Worm (Caenorhabditis elegans) whole organism, mixed stage, embryonic: ENCODE measurements around the gene fbxb-33.

ENCODE experiments used
- M03D4.4 ChIP-seq: sonication (generic microtip); optimal IDR thresholded peaks from 2 replicates; lab custom pipeline; 2017; ENCODE audit warnings: mild to moderate bottlenecking, missing genetic modification characterization, missing compliant biosample characterization
- bed-3 ChIP-seq: fragments of 200-800 bp; sonication (Bioruptor generic); optimal IDR thresholded peaks from 3 replicates; lab custom pipeline; 2018; ENCODE audit warnings: mild to moderate bottlenecking, missing genetic modification characterization, moderate library complexity, missing compliant biosample characterization
- blmp-1 ChIP-seq: fragments of 150-350 bp; optimal IDR thresholded peaks from 2 replicates; lab custom pipeline; 2014; ENCODE audit warnings: missing biosample characterization, missing genetic modification characterization
- ceh-43 ChIP-seq: fragments of 200-800 bp; sonication (Bioruptor generic); optimal IDR thresholded peaks from 2 replicates; lab custom pipeline; 2018; ENCODE audit warnings: mild to moderate bottlenecking, missing genetic modification characterization, moderate library complexity, missing compliant biosample characterization
- ceh-83 ChIP-seq: fragments of 200-800 bp; sonication (Bioruptor generic); optimal IDR thresholded peaks from 2 replicates; lab custom pipeline; 2018; ENCODE audit warnings: mild to moderate bottlenecking, missing genetic modification characterization, missing compliant biosample characterization
- ces-1 ChIP-seq: fragments of 150-350 bp; optimal IDR thresholded peaks from 2 replicates; lab custom pipeline; 2014; ENCODE audit warnings: missing biosample characterization, missing genetic modification reagents, missing genetic modification characterization
- cnd-1 ChIP-seq: fragments of 200-800 bp; sonication (Bioruptor generic); optimal IDR thresholded peaks from 2 replicates; lab custom pipeline; 2018; ENCODE audit warnings: mild to moderate bottlenecking, missing genetic modification characterization, missing compliant biosample characterization
- drap-1 ChIP-seq: fragments of 200-800 bp; sonication (Bioruptor generic); optimal IDR thresholded peaks from 3 replicates; lab custom pipeline; 2018; ENCODE audit warnings: mild to moderate bottlenecking, missing genetic modification characterization, missing compliant biosample characterization
- elt-1 ChIP-seq: sonication (generic microtip); optimal IDR thresholded peaks from 2 replicates; lab custom pipeline; 2017; ENCODE audit warnings: missing genetic modification characterization, mild to moderate bottlenecking, missing compliant biosample characterization, antibody characterized with exemption, moderate library complexity, borderline replicate concordance; ENCODE audit not compliant: insufficient read depth
- elt-3 ChIP-seq: fragments of 150-350 bp; optimal IDR thresholded peaks from 2 replicates; lab custom pipeline; 2014; ENCODE audit warnings: missing biosample characterization, missing genetic modification characterization
- flh-1 ChIP-seq: fragments of 200-800 bp; sonication (Bioruptor generic); optimal IDR thresholded peaks from 2 replicates; lab custom pipeline; 2018; ENCODE audit warnings: mild to moderate bottlenecking, missing genetic modification characterization, moderate library complexity, missing compliant biosample characterization
- ham-2 ChIP-seq: fragments of 200-800 bp; sonication (Bioruptor generic); optimal IDR thresholded peaks from 2 replicates; lab custom pipeline; 2018; ENCODE audit warnings: mild to moderate bottlenecking, missing genetic modification characterization, missing compliant biosample characterization
- hlh-1 ChIP-seq: fragments of 150-350 bp; optimal IDR thresholded peaks from 2 replicates; lab custom pipeline; 2014; ENCODE audit warnings: missing biosample characterization, missing genetic modification reagents, missing genetic modification characterization
- lin-13 ChIP-seq: fragments of 150-350 bp; optimal IDR thresholded peaks from 2 replicates; lab custom pipeline; 2014; ENCODE audit warnings: missing biosample characterization, missing genetic modification characterization
- lin-32 ChIP-seq: fragments of 200-800 bp; sonication (Bioruptor generic); optimal IDR thresholded peaks from 2 replicates; lab custom pipeline; 2018; ENCODE audit warnings: mild to moderate bottlenecking, missing genetic modification characterization, missing compliant biosample characterization
- lsy-2 ChIP-seq: fragments of 150-350 bp; optimal IDR thresholded peaks from 2 replicates; lab custom pipeline; 2014; ENCODE audit warnings: missing biosample characterization, missing genetic modification characterization
- mab-5 ChIP-seq: fragments of 150-350 bp; optimal IDR thresholded peaks from 2 replicates; lab custom pipeline; 2014; ENCODE audit warnings: missing biosample characterization, missing genetic modification characterization
- mep-1 ChIP-seq: fragments of 150-350 bp; optimal IDR thresholded peaks from 2 replicates; lab custom pipeline; 2017; ENCODE audit warnings: missing biosample characterization, missing genetic modification reagents, missing genetic modification characterization, inconsistent platforms
- nhr-12 ChIP-seq: fragments of 150-350 bp; optimal IDR thresholded peaks from 2 replicates; lab custom pipeline; 2014; ENCODE audit warnings: missing biosample characterization, missing genetic modification characterization
- nhr-2 ChIP-seq: fragments of 150-350 bp; optimal IDR thresholded peaks from 2 replicates; lab custom pipeline; 2014; ENCODE audit warnings: missing biosample characterization, missing genetic modification characterization
- nhr-237 ChIP-seq: fragments of 150-350 bp; optimal IDR thresholded peaks from 2 replicates; lab custom pipeline; 2014; ENCODE audit warnings: missing biosample characterization, missing genetic modification characterization
- nhr-28 ChIP-seq: fragments of 150-350 bp; optimal IDR thresholded peaks from 2 replicates; lab custom pipeline; 2014; ENCODE audit warnings: missing biosample characterization, missing genetic modification characterization
- nhr-76 ChIP-seq: sonication (generic microtip); optimal IDR thresholded peaks from 2 replicates; lab custom pipeline; 2017; ENCODE audit warnings: missing biosample characterization, missing genetic modification characterization
- pha-4 ChIP-seq: fragments of 150-350 bp; optimal IDR thresholded peaks from 2 replicates; lab custom pipeline; 2018; ENCODE audit warnings: missing biosample characterization, missing genetic modification reagents, missing genetic modification characterization
- sem-2 ChIP-seq: fragments of 200-800 bp; sonication (Bioruptor generic); optimal IDR thresholded peaks from 2 replicates; lab custom pipeline; 2018; ENCODE audit warnings: mild to moderate bottlenecking, missing genetic modification characterization, missing compliant biosample characterization
- snpc-4 ChIP-seq: fragments of 150-350 bp; optimal IDR thresholded peaks from 2 replicates; lab custom pipeline; 2014; ENCODE audit warnings: missing biosample characterization, missing genetic modification characterization
- sptf-1 ChIP-seq: sonication (generic microtip); optimal IDR thresholded peaks from 2 replicates; lab custom pipeline; 2017; ENCODE audit warnings: mild to moderate bottlenecking, missing genetic modification characterization, moderate library complexity, missing compliant biosample characterization
- unc-120 ChIP-seq: sonication (generic microtip); optimal IDR thresholded peaks from 2 replicates; lab custom pipeline; 2017; ENCODE audit warnings: missing genetic modification characterization, missing compliant biosample characterization; ENCODE audit not compliant: poor library complexity, severe bottlenecking
- unc-39 ChIP-seq: fragments of 150-350 bp; optimal IDR thresholded peaks from 2 replicates; lab custom pipeline; 2014; ENCODE audit warnings: missing biosample characterization, missing genetic modification characterization
- unc-62 ChIP-seq: fragments of 150-350 bp; optimal IDR thresholded peaks from 2 replicates; lab custom pipeline; 2014; ENCODE audit warnings: missing biosample characterization, missing genetic modification reagents, missing genetic modification characterization
- zip-8 ChIP-seq: fragments of 150-350 bp; optimal IDR thresholded peaks from 2 replicates; lab custom pipeline; 2014; ENCODE audit warnings: missing biosample characterization, missing genetic modification characterization
- ztf-11 ChIP-seq: fragments of 150-350 bp; optimal IDR thresholded peaks from 2 replicates; lab custom pipeline; 2014; ENCODE audit warnings: missing biosample characterization, missing genetic modification characterization

fbxb-33 gene

ce11 chrII:3661932-3662331, 14.7 kb downstream of the fbxb-33 start, which contains the start of gene F19B10.13:
TSS of gene F19B10.13 (plus strand) at chrII:3662274.
- no peak for TF ChIP-seq M03D4.4 (tag; lab: Kevin White, UChicago)
- TF ChIP-seq elt-3 (tag; lab: Kevin White, UChicago) = peak; percentile 61

ce11 chrII:3663796-3664195, 16.6 kb downstream of the fbxb-33 start, which contains the start of gene F19B10.6:
TSS of gene F19B10.6 (minus strand) at chrII:3663896.
- TF ChIP-seq unc-62 = no peak

DNA sequence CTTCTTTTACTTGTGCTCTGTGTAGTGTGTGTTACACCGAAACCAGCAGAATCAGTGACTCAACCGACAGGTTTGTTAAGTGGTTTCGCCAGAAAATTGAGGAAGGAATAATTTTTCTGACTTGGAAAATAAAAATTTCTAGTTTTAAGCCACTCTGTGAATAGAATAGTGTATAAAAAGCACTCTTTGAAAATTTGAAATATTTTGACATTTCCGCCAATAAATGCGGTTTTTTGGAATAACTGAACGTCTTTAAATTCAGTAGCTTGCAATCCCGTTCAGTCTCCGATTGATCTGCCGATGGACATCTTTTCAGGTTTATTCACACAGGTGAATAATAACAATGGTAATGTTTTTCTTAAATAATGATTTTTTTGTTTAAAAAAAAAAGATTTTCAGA, 17.3 kb downstream of the fbxb-33 start, which contains the start of gene F19B10.3:
Gene F19B10.3, plus strand, starts transcription at position 301 of the 400 bp plus-strand sequence.
- TF ChIP-seq nhr-237 (no peak), elt-1 (tag; lab: Kevin White, UChicago) (no peak), lin-13 (no peak), lin-32 (no peak), snpc-4 (tag; lab: Kevin White, UChicago) (no peak), zip-8 (tag; lab: Kevin White, UChicago) (no peak), unc-39 (tag; lab: Kevin White, UChicago) (no peak), bed-3 (GFP tag; lab: Kevin White, UChicago) (no peak), hlh-1 (tag; lab: Kevin White, UChicago) (no peak), nhr-2 (tag; lab: Kevin White, UChicago) (no peak), blmp-1 (tag; lab: Kevin White, UChicago) (no peak), unc-120 (no peak), drap-1 (no peak)

ce11 chrII:3665181-3665580, 18.0 kb downstream of the fbxb-33 start:
- TF ChIP-seq ceh-43 (GFP tag; lab: Kevin White, UChicago) = no peak
- TF ChIP-seq elt-3 (tag; lab: Kevin White, UChicago) = no peak
- no peak for TF ChIP-seq sptf-1
- TF ChIP-seq snpc-4 (tag; lab: Kevin White, UChicago) = no peak
- no peak for TF ChIP-seq blmp-1 (tag; lab: Kevin White, UChicago)
- TF ChIP-seq ceh-83 = no peak
- no peak for TF ChIP-seq mab-5 (tag; lab: Kevin White, UChicago)
- no peak for TF ChIP-seq nhr-237
- TF ChIP-seq unc-120 = no peak
- TF ChIP-seq nhr-76 = no peak
- no peak for TF ChIP-seq cnd-1 (tag; lab: Kevin White, UChicago)
- no peak for TF ChIP-seq lin-13
- no peak for TF ChIP-seq mep-1
- no peak for TF ChIP-seq M03D4.4 (tag; lab: Kevin White, UChicago)
- TF ChIP-seq bed-3 (GFP tag; lab: Kevin White, UChicago) = no peak
- TF ChIP-seq nhr-12 = no peak
- TF ChIP-seq ces-1 (GFP tag; lab: Kevin White, UChicago) = no peak
- TF ChIP-seq flh-1 (GFP tag; lab: Kevin White, UChicago) = no peak

DNA sequence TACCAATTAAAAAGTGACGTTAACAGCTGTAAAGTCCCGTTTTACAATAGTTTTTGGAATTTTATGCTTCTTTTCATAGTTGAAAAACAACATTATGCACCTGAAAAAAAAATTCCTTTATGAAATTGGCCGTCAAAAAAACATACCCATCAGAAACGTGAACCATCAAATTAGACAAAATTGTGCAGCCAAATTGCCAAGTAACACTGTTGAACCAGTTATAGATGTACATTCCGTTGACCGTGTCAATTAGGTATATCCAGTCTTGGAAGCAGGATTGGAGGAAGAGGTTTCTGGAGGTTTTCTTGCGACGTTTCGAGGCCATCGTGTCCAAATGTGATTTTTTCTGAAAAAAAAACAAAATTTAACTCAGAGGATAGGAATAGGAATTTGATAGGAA, 22.1 kb downstream of the fbxb-33 start, which contains the start of gene srx-97:
Gene srx-97, minus strand, starts transcription at position 101 of the 400 bp plus-strand sequence.
- TF ChIP-seq sptf-1 = no peak
- TF ChIP-seq ces-1 (GFP tag; lab: Kevin White, UChicago) = no peak
- no peak for TF ChIP-seq nhr-237
- no peak for TF ChIP-seq pha-4 (tag; lab: Kevin White, UChicago)
- TF ChIP-seq unc-120 = no peak
- no peak for TF ChIP-seq cnd-1 (tag; lab: Kevin White, UChicago)
- no peak for TF ChIP-seq ztf-11
- TF ChIP-seq ham-2 (GFP tag; lab: Kevin White, UChicago) = no peak
- no peak for TF ChIP-seq lin-13
- no peak for TF ChIP-seq lsy-2 (tag; lab: Kevin White, UChicago)
- TF ChIP-seq nhr-76 = no peak
- TF ChIP-seq elt-1 (tag; lab: Kevin White, UChicago) = no peak
- no peak for TF ChIP-seq sem-2 (GFP tag; lab: Kevin White, UChicago)
- TF ChIP-seq unc-39 (tag; lab: Kevin White, UChicago) = no peak
- no peak for TF ChIP-seq snpc-4 (tag; lab: Kevin White, UChicago)
- TF ChIP-seq lin-32 = no peak
- TF ChIP-seq nhr-28 (tag; lab: Kevin White, UChicago) = no peak
- TF ChIP-seq M03D4.4 (tag; lab: Kevin White, UChicago) = no peak
